Worm (Caenorhabditis elegans): ENCODE results near the gene ggtb-1.
A peak's percentile ranks its signal among the peaks of the same experiment; 100 is the strongest.

Gene ggtb-1

ce11 chrIII:7166664-7167567, 33.4 kb downstream of the ggtb-1 start (continued):
- TF ChIP-seq ctbp-1 (GFP tag; IDR thresholded peaks at IDR 0.05): no peak
- no peak for TF ChIP-seq lir-3 (tag; optimal IDR thresholded peaks at IDR 0.05)
- peak; percentile 31 for TF ChIP-seq set-16 (GFP tag; IDR thresholded peaks at IDR 0.05)
- no peak for TF ChIP-seq aha-1 (tag)
- peak; percentile 2 for TF ChIP-seq ama-1 (optimal IDR thresholded peaks at IDR 0.05)
- TF ChIP-seq mes-2 (tag; optimal IDR thresholded peaks at IDR 0.05; ENCODE audit: poor library complexity, severe bottlenecking): peak; percentile 51
- TF ChIP-seq hmg-1.1 (GFP tag; IDR thresholded peaks at IDR 0.05): peak; percentile 80
- peak; percentile 2 for TF ChIP-seq dpl-1 (GFP tag; optimal IDR thresholded peaks at IDR 0.05)
- TF ChIP-seq ZK546.5 (tag; optimal IDR thresholded peaks at IDR 0.05): no peak
- peak; percentile 84 for TF ChIP-seq pqm-1 (tag; optimal IDR thresholded peaks at IDR 0.05)

- TF ChIP-seq unc-62 (GFP tag; optimal IDR thresholded peaks at IDR 0.05 in 1 of 2) (peak in 1 of 2 experiments; percentile 53), unc-62 (tag; optimal IDR thresholded peaks at IDR 0.05) (no peak), lim-7 (GFP tag; IDR thresholded peaks at IDR 0.05) (no peak)
Observed at ce11 chrIII:7167568-7167937, 34.0 kb downstream of the ggtb-1 start, which contains the start of gene acs-4. Gene acs-4, plus strand, starts transcription at chrIII:7167838.

ce11 chrIII:7170090-7170489, 36.5 kb downstream of the ggtb-1 start:
- TF ChIP-seq lin-1 (GFP tag; IDR thresholded peaks at IDR 0.05) (no peak), dmd-9 (GFP tag; IDR thresholded peaks at IDR 0.05) (no peak), lin-13 (GFP tag; optimal IDR thresholded peaks at IDR 0.05) (no peak), mxl-3 (GFP tag; optimal IDR thresholded peaks at IDR 0.05) (no peak), nhr-102 (tag; optimal IDR thresholded peaks at IDR 0.05) (no peak), dmd-8 (GFP tag; IDR thresholded peaks at IDR 0.05) (no peak), hif-1 (tag; optimal IDR thresholded peaks at IDR 0.05) (no peak), mes-2 (tag; optimal IDR thresholded peaks at IDR 0.05; ENCODE audit: poor library complexity, severe bottlenecking) (no peak), madf-5 (GFP tag; IDR thresholded peaks at IDR 0.05) (no peak), aha-1 (tag) (peak; percentile 81), unc-62 (GFP tag; optimal IDR thresholded peaks at IDR 0.05 in 1 of 2) (peak in 1 of 2 experiments; percentile 90), unc-62 (tag; optimal IDR thresholded peaks at IDR 0.05) (no peak), tra-1 (GFP tag; IDR thresholded peaks at IDR 0.05) (no peak), F10B5.3 (tag; optimal IDR thresholded peaks at IDR 0.05) (no peak), T26A8.4 (GFP tag; IDR thresholded peaks at IDR 0.05) (no peak)

- TF ChIP-seq ces-1 (GFP tag; optimal IDR thresholded peaks at IDR 0.05) (no peak), ceh-20 (GFP tag; IDR thresholded peaks at IDR 0.05) (no peak), nhr-6 (tag; optimal IDR thresholded peaks at IDR 0.05) (no peak), lin-38 (GFP tag; IDR thresholded peaks at IDR 0.05) (peak; percentile 48), ztf-11 (tag; optimal IDR thresholded peaks at IDR 0.05) (no peak), nhr-42 (GFP tag; IDR thresholded peaks at IDR 0.05) (no peak), set-16 (GFP tag; IDR thresholded peaks at IDR 0.05) (no peak), zag-1 (tag; optimal IDR thresholded peaks at IDR 0.05) (no peak), ceh-62 (tag; optimal IDR thresholded peaks at IDR 0.05) (no peak), Y105C5A.15 (GFP tag; IDR thresholded peaks at IDR 0.05) (0 out of 2 replicates have a peak, but pooled peaks have one; percentile 41), rbr-2 (tag; optimal IDR thresholded peaks at IDR 0.05) (no peak), duxl-1 (tag; optimal IDR thresholded peaks at IDR 0.05; ENCODE audit: poor library complexity) (no peak), nhr-76 (tag; optimal IDR thresholded peaks at IDR 0.05) (no peak), pha-4 (GFP tag; IDR thresholded peaks at IDR 0.05) (peak; percentile 16; the same call in 1 of the 2 replicates), pha-4 (tag; optimal IDR thresholded peaks at IDR 0.05) (no peak), lin-29 (GFP tag; IDR thresholded peaks at IDR 0.05) (no peak), T26A8.4 (GFP tag; IDR thresholded peaks at IDR 0.05) (no peak), spr-3 (GFP tag; optimal IDR thresholded peaks at IDR 0.05) (no peak), zip-11 (GFP tag; IDR thresholded peaks at IDR 0.05) (no peak), lir-3 (tag; optimal IDR thresholded peaks at IDR 0.05) (no peak), nhr-102 (tag; optimal IDR thresholded peaks at IDR 0.05) (no peak), lin-1 (GFP tag; IDR thresholded peaks at IDR 0.05) (0 out of 2 replicates have a peak, but pooled peaks have one; percentile 35), lin-15B (tag; optimal IDR thresholded peaks at IDR 0.05) (no peak), pqm-1 (tag; optimal IDR thresholded peaks at IDR 0.05) (no peak), F49E8.2 (tag; optimal IDR thresholded peaks at IDR 0.05; ENCODE audit: borderline replicate concordance) (peak; percentile 65), ZK546.5 (tag; optimal IDR thresholded peaks at IDR 0.05) (no peak), nhr-111 (GFP tag; optimal IDR thresholded peaks at IDR 0.05) (no peak), aha-1 (tag) (no peak)
Observed at ce11 chrIII:7178497-7178896, 44.9 kb downstream of the ggtb-1 start.

Data from whole organism, L4 larva.